Worm (Caenorhabditis elegans): ENCODE measurements around the gene dyf-4.

dyf-4 gene

DNA sequence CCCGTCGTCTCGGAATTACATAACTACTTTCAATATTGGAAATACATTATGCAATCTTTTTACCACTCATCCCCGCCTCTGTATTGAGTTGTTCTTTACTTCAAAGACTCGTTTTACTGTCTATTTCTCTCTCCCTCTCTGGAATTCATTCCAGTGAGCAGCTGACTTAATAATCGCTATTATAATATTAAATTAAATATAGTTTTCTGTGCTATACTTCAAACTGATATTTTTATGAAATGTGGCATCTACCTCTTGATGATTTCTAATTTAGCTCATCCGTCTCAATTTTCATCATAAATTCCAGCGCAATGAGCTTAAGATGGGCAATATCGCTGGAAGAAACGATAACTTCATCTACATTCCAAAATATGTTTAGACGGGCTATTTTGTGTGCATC is 22.0 kb downstream of the dyf-4 start, which contains the start of gene T28H10.1:
Gene T28H10.1, plus strand, starts transcription at position 301 of the 400 bp plus-strand sequence.
- TF ChIP-seq nhr-10 (tag; optimal IDR thresholded peaks at IDR 0.05) (no peak), sem-4 (tag; optimal IDR thresholded peaks at IDR 0.05) (no peak), ztf-11 (tag; optimal IDR thresholded peaks at IDR 0.05) (no peak), mbf-1 (tag; optimal IDR thresholded peaks at IDR 0.05) (no peak), alr-1 (tag; optimal IDR thresholded peaks at IDR 0.05) (no peak), lin-13 (GFP tag; optimal IDR thresholded peaks at IDR 0.05) (no peak), ceh-16 (tag; optimal IDR thresholded peaks at IDR 0.05) (no peak), elt-3 (tag; optimal IDR thresholded peaks at IDR 0.05) (no peak), peb-1 (tag; optimal IDR thresholded peaks at IDR 0.05) (no peak), nhr-12 (tag; optimal IDR thresholded peaks at IDR 0.05) (no peak), sma-9 (GFP tag; optimal IDR thresholded peaks at IDR 0.05) (no peak), sma-9 (tag; optimal IDR thresholded peaks at IDR 0.05) (no peak)

ce11 chrV:12497725-12498263 is 27.7 kb downstream of the dyf-4 start, which contains the start of the genes W04D2.4 and rbm-25:
Gene W04D2.4, minus strand, starts transcription at chrV:12497755.
Gene rbm-25, plus strand, starts transcription at chrV:12498213.
- TF ChIP-seq aly-2 (tag; optimal IDR thresholded peaks at IDR 0.05) = peak; percentile 14
- TF ChIP-seq lin-13 (GFP tag; optimal IDR thresholded peaks at IDR 0.05) = peak; percentile 57
- peak; percentile 66 for TF ChIP-seq egl-27 (tag; optimal IDR thresholded peaks at IDR 0.05)
- TF ChIP-seq ztf-11 (tag; optimal IDR thresholded peaks at IDR 0.05) = no peak
- peak; percentile 58 for TF ChIP-seq nhr-129 (tag; optimal IDR thresholded peaks at IDR 0.05)
- no peak for TF ChIP-seq nhr-237 (tag; optimal IDR thresholded peaks at IDR 0.05)
- TF ChIP-seq nhr-21 (tag; optimal IDR thresholded peaks at IDR 0.05) = peak; percentile 76
- TF ChIP-seq ztf-4 (tag; optimal IDR thresholded peaks at IDR 0.05) = peak; percentile 35
- no peak for TF ChIP-seq lin-39 (tag; optimal IDR thresholded peaks at IDR 0.05)
- TF ChIP-seq nhr-23 (tag; optimal IDR thresholded peaks at IDR 0.05) = no peak
- peak; percentile 87 for TF ChIP-seq gmeb-1 (tag; optimal IDR thresholded peaks at IDR 0.05)
- peak; percentile 87 for TF ChIP-seq mab-5 (tag; optimal IDR thresholded peaks at IDR 0.05)
- TF ChIP-seq unc-62 (GFP tag; optimal IDR thresholded peaks at IDR 0.05) = no peak
- TF ChIP-seq sma-9 (GFP tag; optimal IDR thresholded peaks at IDR 0.05) = peak; percentile 87
- TF ChIP-seq sma-9 (tag; optimal IDR thresholded peaks at IDR 0.05) = no peak
- TF ChIP-seq R02D3.7 (tag; optimal IDR thresholded peaks at IDR 0.05) = peak; percentile 28
- peak; percentile 87 for TF ChIP-seq crh-2 (tag; optimal IDR thresholded peaks at IDR 0.05)
- TF ChIP-seq dmd-4 (tag; optimal IDR thresholded peaks at IDR 0.05) = peak; percentile 36
- TF ChIP-seq ama-1 (optimal IDR thresholded peaks at IDR 0.05) = peak; percentile 29
- TF ChIP-seq C34F6.9 (tag; optimal IDR thresholded peaks at IDR 0.05) = peak; percentile 96
- TF ChIP-seq ZK546.5 (tag; optimal IDR thresholded peaks at IDR 0.05) = no peak
- TF ChIP-seq mdl-1 (tag; optimal IDR thresholded peaks at IDR 0.05) = no peak
- peak; percentile 67 for TF ChIP-seq sem-4 (tag; optimal IDR thresholded peaks at IDR 0.05)
- TF ChIP-seq snpc-4 (tag; optimal IDR thresholded peaks at IDR 0.05) = peak; percentile 88
- TF ChIP-seq sma-3 (GFP tag; optimal IDR thresholded peaks at IDR 0.05) = peak; percentile 60
- peak; percentile 90 for TF ChIP-seq unc-55 (GFP tag; optimal IDR thresholded peaks at IDR 0.05)
- TF ChIP-seq nhr-11 (tag; optimal IDR thresholded peaks at IDR 0.05) = no peak
- no peak for TF ChIP-seq peb-1 (tag; optimal IDR thresholded peaks at IDR 0.05)
- no peak for TF ChIP-seq nhr-77 (tag; optimal IDR thresholded peaks at IDR 0.05)
- peak; percentile 37 for TF ChIP-seq fos-1 (tag; optimal IDR thresholded peaks at IDR 0.05)
- TF ChIP-seq nhr-10 (tag; optimal IDR thresholded peaks at IDR 0.05) = no peak
- TF ChIP-seq lsy-2 (tag; optimal IDR thresholded peaks at IDR 0.05) = peak; percentile 87 to 92
- TF ChIP-seq skn-1 (tag; optimal IDR thresholded peaks at IDR 0.05) = no peak
- TF ChIP-seq F13H6.1 (tag; optimal IDR thresholded peaks at IDR 0.05) = peak; percentile 71
- no peak for TF ChIP-seq ceh-82 (tag; optimal IDR thresholded peaks at IDR 0.05)
- TF ChIP-seq lin-11 (tag; optimal IDR thresholded peaks at IDR 0.05) = no peak
- TF ChIP-seq nhr-25 (tag; optimal IDR thresholded peaks at IDR 0.05) = peak; percentile 60
- TF ChIP-seq nhr-6 (tag; optimal IDR thresholded peaks at IDR 0.05) = no peak
- TF ChIP-seq elt-3 (tag; optimal IDR thresholded peaks at IDR 0.05) = no peak

ce11 chrV:12494522-12494921 is 31.0 kb downstream of the dyf-4 start, which contains the start of gene mrps-11:
Gene mrps-11, minus strand, starts transcription at chrV:12494622.
- TF ChIP-seq zag-1 (tag; optimal IDR thresholded peaks at IDR 0.05) (no peak), alr-1 (tag; optimal IDR thresholded peaks at IDR 0.05) (no peak), unc-55 (GFP tag; optimal IDR thresholded peaks at IDR 0.05) (no peak), gmeb-1 (tag; optimal IDR thresholded peaks at IDR 0.05) (no peak), ceh-82 (tag; optimal IDR thresholded peaks at IDR 0.05) (no peak)

All from whole organism, L2 larva.